Worm (Caenorhabditis elegans): Measurements from ENCODE around the gene mcm-2.
A peak's percentile ranks its signal among the peaks of the same experiment; 100 is the strongest.

mcm-2 gene

ce11 chrII:12006575-12007098 is at the start of gene mcm-2:
Gene mcm-2, minus strand, starts transcription at chrII:12006625.
- TF ChIP-seq skn-1 (tag; optimal IDR thresholded peaks at IDR 0.05) (no peak), lin-38 (GFP tag; IDR thresholded peaks at IDR 0.05) (peak; percentile 99), fos-1 (tag; optimal IDR thresholded peaks at IDR 0.05) (no peak), zip-11 (GFP tag; IDR thresholded peaks at IDR 0.05) (no peak), fkh-10 (GFP tag; optimal IDR thresholded peaks at IDR 0.05) (no peak), nhr-76 (tag; optimal IDR thresholded peaks at IDR 0.05) (no peak), Y48G9A.11 (GFP tag; IDR thresholded peaks at IDR 0.05) (peak; percentile 88), arid-1 (GFP tag; conservative IDR thresholded peaks at IDR 0.05) (no peak), vab-7 (GFP tag; IDR thresholded peaks at IDR 0.05) (no peak), daf-12 (tag; optimal IDR thresholded peaks at IDR 0.05) (no peak), madf-5 (GFP tag; IDR thresholded peaks at IDR 0.05) (no peak), tag-97 (GFP tag; IDR thresholded peaks at IDR 0.05) (no peak), php-3 (GFP tag; IDR thresholded peaks at IDR 0.05) (no peak), lin-15B (tag; optimal IDR thresholded peaks at IDR 0.05) (no peak), rbr-2 (tag; optimal IDR thresholded peaks at IDR 0.05) (peak; percentile 8), hif-1 (tag; optimal IDR thresholded peaks at IDR 0.05) (peak in 1 of 2 experiments; percentile 47), lin-29 (GFP tag; IDR thresholded peaks at IDR 0.05) (no peak), daf-16 (GFP tag; optimal IDR thresholded peaks at IDR 0.05) (no peak), daf-16 (tag; optimal IDR thresholded peaks at IDR 0.05) (peak; percentile 57), cey-2 (tag; optimal IDR thresholded peaks at IDR 0.05; ENCODE audit: borderline replicate concordance, insufficient read depth) (no peak), F37D6.2 (tag; optimal IDR thresholded peaks at IDR 0.05) (no peak), sdz-12 (GFP tag; optimal IDR thresholded peaks at IDR 0.05) (no peak), aha-1 (tag) (peak; percentile 91), D1046.2 (GFP tag; IDR thresholded peaks at IDR 0.05) (no peak), ceh-44 (GFP tag; IDR thresholded peaks at IDR 0.05) (no peak), attf-4 (tag; optimal IDR thresholded peaks at IDR 0.05) (no peak), nhr-41 (GFP tag; IDR thresholded peaks at IDR 0.05) (no peak), ztf-11 (tag; optimal IDR thresholded peaks at IDR 0.05) (no peak), mdt-29 (GFP tag; IDR thresholded peaks at IDR 0.05) (no peak), set-16 (GFP tag; IDR thresholded peaks at IDR 0.05) (no peak), ztf-7 (tag; optimal IDR thresholded peaks at IDR 0.05) (no peak), pha-4 (GFP tag; IDR thresholded peaks at IDR 0.05) (no peak), pha-4 (tag; optimal IDR thresholded peaks at IDR 0.05) (no peak), F49E8.2 (tag; optimal IDR thresholded peaks at IDR 0.05; ENCODE audit: borderline replicate concordance) (peak; percentile 59), ceh-20 (GFP tag; IDR thresholded peaks at IDR 0.05) (no peak), F26F4.8 (GFP tag; conservative IDR thresholded peaks at IDR 0.05) (no peak), nhr-25 (tag; optimal IDR thresholded peaks at IDR 0.05; ENCODE audit: borderline replicate concordance, insufficient read depth) (no peak), nhr-28 (tag; optimal IDR thresholded peaks at IDR 0.05) (peak; percentile 29), nhr-10 (tag; optimal IDR thresholded peaks at IDR 0.05) (no peak), lim-7 (GFP tag; IDR thresholded peaks at IDR 0.05) (no peak), mdl-1 (tag; optimal IDR thresholded peaks at IDR 0.05) (no peak), T20F7.1 (GFP tag; optimal IDR thresholded peaks at IDR 0.05) (no peak), nhr-237 (tag; optimal IDR thresholded peaks at IDR 0.05) (no peak), unc-62 (GFP tag; optimal IDR thresholded peaks at IDR 0.05 in 1 of 2) (no peak), unc-62 (tag; optimal IDR thresholded peaks at IDR 0.05) (no peak), nhr-77 (tag; optimal IDR thresholded peaks at IDR 0.05) (peak; percentile 44), lin-13 (GFP tag; optimal IDR thresholded peaks at IDR 0.05) (peak; percentile 52), tra-1 (GFP tag; IDR thresholded peaks at IDR 0.05) (no peak), hlh-30 (tag; optimal IDR thresholded peaks at IDR 0.05; ENCODE audit: insufficient read depth) (peak; percentile 45), T26A8.4 (GFP tag; IDR thresholded peaks at IDR 0.05) (no peak), lsy-2 (tag; optimal IDR thresholded peaks at IDR 0.05) (no peak), mxl-2 (GFP tag; conservative IDR thresholded peaks at IDR 0.05) (no peak)
